Fruit fly (Drosophila melanogaster) whole organism, embryonic: ENCODE data around the gene CG42751.
A peak's percentile ranks its signal among the peaks of the same experiment; 100 is the strongest.

Source experiments
- Aef1 ChIP-seq: fragments of 200-800 bp; sonication (Bioruptor generic); IDR thresholded peaks from 3 replicates; pipeline ENCODE4 v1.3.6; 2022; ENCODE audit warnings: missing biosample characterization, missing genetic modification characterization
- BEAF-32 ChIP-seq: fragments of 200-800 bp; sonication (Bioruptor generic); optimal IDR thresholded peaks from 3 replicates; lab custom pipeline; 2017; ENCODE audit warnings: missing biosample characterization, missing genetic modification characterization, mild to moderate bottlenecking, moderate library complexity, missing genetic modification reagents
- CG10543 ChIP-seq: fragments of 200-800 bp; sonication (Bioruptor generic); optimal IDR thresholded peaks from 3 replicates; lab custom pipeline; 2017; ENCODE audit warnings: missing biosample characterization, mild to moderate bottlenecking, missing genetic modification characterization, moderate library complexity
- CG12236 ChIP-seq: fragments of 200-800 bp; sonication (Bioruptor generic); optimal IDR thresholded peaks from 2 replicates; lab custom pipeline; 2016; ENCODE audit warnings: missing biosample characterization, missing genetic modification characterization
- CG12769 ChIP-seq: fragments of 200-800 bp; sonication (Bioruptor generic); optimal IDR thresholded peaks from 2 replicates; lab custom pipeline; 2019; ENCODE audit warnings: missing biosample characterization, mild to moderate bottlenecking, missing genetic modification characterization, moderate library complexity
- CG15601 ChIP-seq: fragments of 200-800 bp; sonication (Bioruptor generic); optimal IDR thresholded peaks from 3 replicates; lab custom pipeline; 2019; ENCODE audit warnings: missing biosample characterization, mild to moderate bottlenecking, missing genetic modification characterization, moderate library complexity
- CG1602 ChIP-seq: fragments of 200-800 bp; sonication (Bioruptor generic); optimal IDR thresholded peaks from 3 replicates; lab custom pipeline; 2016; ENCODE audit warnings: missing biosample characterization, missing genetic modification characterization
- CG1603 ChIP-seq: fragments of 200-800 bp; sonication (Bioruptor generic); optimal IDR thresholded peaks from 2 replicates; lab custom pipeline; 2019; ENCODE audit warnings: missing biosample characterization, mild to moderate bottlenecking, missing genetic modification characterization, moderate library complexity
- CG18262 ChIP-seq: fragments of 200-800 bp; optimal IDR thresholded peaks from 3 replicates; lab custom pipeline; 2019; ENCODE audit warnings: missing biosample characterization, mild to moderate bottlenecking, missing genetic modification characterization, moderate library complexity
- CG2712 ChIP-seq: fragments of 200-800 bp; optimal IDR thresholded peaks from 3 replicates; lab custom pipeline; 2019; ENCODE audit warnings: missing biosample characterization, mild to moderate bottlenecking, missing genetic modification characterization, moderate library complexity
- CG30403 ChIP-seq: fragments of 200-800 bp; sonication (Bioruptor generic); optimal IDR thresholded peaks from 3 replicates; lab custom pipeline; 2016; ENCODE audit warnings: missing biosample characterization, missing genetic modification characterization
- CG31365 ChIP-seq: fragments of 200-800 bp; sonication (Bioruptor generic); optimal IDR thresholded peaks from 2 replicates; lab custom pipeline; 2018; ENCODE audit warnings: missing biosample characterization, mild to moderate bottlenecking, missing genetic modification characterization
- CG3281 ChIP-seq: fragments of 200-800 bp; sonication (Bioruptor generic); optimal IDR thresholded peaks from 3 replicates; lab custom pipeline; 2017; ENCODE audit warnings: missing biosample characterization, mild to moderate bottlenecking, missing genetic modification characterization
- CG5180 ChIP-seq: fragments of 200-800 bp; sonication (Bioruptor generic); optimal IDR thresholded peaks from 3 replicates; lab custom pipeline; 2017; ENCODE audit warnings: missing biosample characterization, missing genetic modification characterization, mild to moderate bottlenecking, moderate library complexity, missing genetic modification reagents
- CG6689 ChIP-seq: fragments of 200-800 bp; sonication (Bioruptor generic); IDR thresholded peaks from 2 replicates; pipeline ENCODE4 v1.3.6; 2022; ENCODE audit warnings: missing biosample characterization, missing genetic modification characterization
- CG8359 ChIP-seq: fragments of 200-800 bp; sonication (Bioruptor generic); optimal IDR thresholded peaks from 2 replicates; lab custom pipeline; 2017; ENCODE audit warnings: missing biosample characterization, mild to moderate bottlenecking, missing genetic modification characterization, borderline replicate concordance
- Dip2 ChIP-seq: fragments of 200-800 bp; sonication (Bioruptor generic); IDR thresholded peaks from 2 replicates; pipeline ENCODE4 v1.3.6; 2022; ENCODE audit warnings: missing biosample characterization, missing genetic modification characterization
- GATAe ChIP-seq: fragments of 200-800 bp; sonication (Bioruptor generic); conservative IDR thresholded peaks from 2 replicates; pipeline ENCODE4 v1.3.6; 2022; ENCODE audit warnings: missing biosample characterization, missing genetic modification characterization
- H15 ChIP-seq: fragments of 200-800 bp; sonication (Bioruptor generic); IDR thresholded peaks from 3 replicates; pipeline ENCODE4 v1.3.6; 2022; ENCODE audit warnings: missing biosample characterization, missing genetic modification characterization
- HHEX ChIP-seq: fragments of 200-800 bp; sonication (Bioruptor generic); optimal IDR thresholded peaks from 3 replicates; lab custom pipeline; 2017; ENCODE audit warnings: missing biosample characterization, mild to moderate bottlenecking, missing genetic modification characterization, missing genetic modification reagents
- Med ChIP-seq: fragments of 200-800 bp; sonication (Bioruptor generic); peaks from one replicate; lab custom pipeline; 2016; ENCODE audit warnings: missing biosample characterization, missing genetic modification characterization, mild to moderate bottlenecking, inconsistent platforms, moderate library complexity
- Meics ChIP-seq: fragments of 200-800 bp; sonication (Bioruptor generic); optimal IDR thresholded peaks from 2 replicates; lab custom pipeline; 2017; ENCODE audit warnings: missing biosample characterization, mild to moderate bottlenecking, missing genetic modification characterization
- Myb ChIP-seq: fragments of 200-800 bp; sonication (Bioruptor generic); optimal IDR thresholded peaks from 2 replicates; lab custom pipeline; 2016; ENCODE audit warnings: missing biosample characterization, missing genetic modification characterization
- NK7.1 ChIP-seq: fragments of 200-800 bp; sonication (Bioruptor generic); optimal IDR thresholded peaks from 3 replicates; lab custom pipeline; 2016; ENCODE audit warnings: missing biosample characterization, missing genetic modification characterization
- Neu2 ChIP-seq: fragments of 200-800 bp; sonication (Bioruptor generic); optimal IDR thresholded peaks from 3 replicates; lab custom pipeline; 2016; ENCODE audit warnings: missing biosample characterization, missing genetic modification characterization, borderline replicate concordance
- Nf-YB ChIP-seq: fragments of 200-800 bp; sonication (Bioruptor generic); optimal IDR thresholded peaks from 3 replicates; lab custom pipeline; 2019; ENCODE audit warnings: missing biosample characterization, mild to moderate bottlenecking, missing genetic modification characterization, moderate library complexity
- Pdp1 ChIP-seq, 2 experiments: fragments of 200-800 bp; sonication (Bioruptor generic); optimal IDR thresholded peaks; 3 replicates each; lab custom pipeline; 2016; ENCODE audit warnings: missing biosample characterization in 2 of 2, missing genetic modification characterization in 2 of 2, mild to moderate bottlenecking in 1 of 2, moderate library complexity in 1 of 2
- Xrp1 ChIP-seq: fragments of 200-800 bp; sonication (Bioruptor generic); IDR thresholded peaks from 2 replicates; pipeline ENCODE4 v1.3.6; 2022; ENCODE audit warnings: missing biosample characterization, missing genetic modification characterization
- cg ChIP-seq: fragments of 200-800 bp; sonication (Bioruptor generic); optimal IDR thresholded peaks from 3 replicates; lab custom pipeline; 2019; ENCODE audit warnings: missing biosample characterization, mild to moderate bottlenecking, missing genetic modification characterization, moderate library complexity
- chinmo ChIP-seq: fragments of 200-800 bp; sonication (Bioruptor generic); IDR thresholded peaks from 4 replicates; pipeline ENCODE4 v1.3.6; 2022; ENCODE audit warnings: missing biosample characterization, missing genetic modification characterization; ENCODE audit not compliant: partially characterized antibody
- croc ChIP-seq: fragments of 200-800 bp; sonication (Bioruptor generic); conservative IDR thresholded peaks from 3 replicates; pipeline ENCODE4 v1.3.6; 2022; ENCODE audit warnings: missing biosample characterization, missing genetic modification characterization
- ewg ChIP-seq: fragments of 200-800 bp; sonication (Bioruptor generic); optimal IDR thresholded peaks from 3 replicates; lab custom pipeline; 2017; ENCODE audit warnings: mild to moderate bottlenecking, missing biosample characterization, missing genetic modification reagents, missing genetic modification characterization
- exex ChIP-seq: fragments of 200-800 bp; sonication (Bioruptor generic); optimal IDR thresholded peaks from 4 replicates; lab custom pipeline; 2018; ENCODE audit warnings: missing biosample characterization, mild to moderate bottlenecking, missing genetic modification characterization, moderate library complexity
- ftz-f1 ChIP-seq: fragments of 200-800 bp; sonication (Bioruptor generic); optimal IDR thresholded peaks from 2 replicates; lab custom pipeline; 2016; ENCODE audit warnings: missing biosample characterization, missing genetic modification characterization
- grn ChIP-seq: fragments of 200-800 bp; sonication (Bioruptor generic); optimal IDR thresholded peaks from 3 replicates; lab custom pipeline; 2017; ENCODE audit warnings: missing biosample characterization, missing genetic modification characterization
- jumu ChIP-seq: fragments of 200-800 bp; sonication (Bioruptor generic); optimal IDR thresholded peaks from 3 replicates; lab custom pipeline; 2016; ENCODE audit warnings: missing biosample characterization, missing genetic modification characterization
- lab ChIP-seq: fragments of 200-800 bp; sonication (Bioruptor generic); optimal IDR thresholded peaks from 3 replicates; lab custom pipeline; 2017; ENCODE audit warnings: missing biosample characterization, missing genetic modification characterization, mild to moderate bottlenecking, moderate library complexity, missing genetic modification reagents
- lmd ChIP-seq: fragments of 200-800 bp; sonication (Bioruptor generic); IDR thresholded peaks from 2 replicates; pipeline ENCODE4 v1.3.6; 2022; ENCODE audit warnings: missing biosample characterization, missing genetic modification characterization
- odd ChIP-seq: fragments of 200-800 bp; sonication (Bioruptor generic); optimal IDR thresholded peaks from 2 replicates; lab custom pipeline; 2017; ENCODE audit warnings: missing biosample characterization, mild to moderate bottlenecking, missing genetic modification characterization
- pan ChIP-seq, 4 experiments: fragments of >200 bp in 3 of 4; fragments of 200-800 bp in 1 of 4; sonication (Bioruptor generic) in 1 of 4; optimal IDR thresholded peaks in 3 of 4; IDR thresholded peaks in 1 of 4; 2 replicates each; pipeline versions ENCODE4 v1.3.6 to Lab custom; 2017 to 2022; ENCODE audit warnings: missing biosample characterization in 2 of 4, missing genetic modification characterization in 2 of 4, mixed read lengths in 1 of 4
- peb ChIP-seq: fragments of 200-800 bp; sonication (Bioruptor generic); IDR thresholded peaks from 2 replicates; pipeline ENCODE4 v1.3.6; 2022; ENCODE audit warnings: missing biosample characterization, missing genetic modification characterization
- scrt ChIP-seq: fragments of 200-800 bp; sonication (Bioruptor generic); optimal IDR thresholded peaks from 2 replicates; lab custom pipeline; 2018; ENCODE audit warnings: missing biosample characterization, mild to moderate bottlenecking, missing genetic modification characterization, moderate library complexity
- tio ChIP-seq: fragments of 200-800 bp; sonication (Bioruptor generic); optimal IDR thresholded peaks from 2 replicates; lab custom pipeline; 2017; ENCODE audit warnings: missing biosample characterization, missing genetic modification characterization, inconsistent platforms
- tup ChIP-seq: fragments of 200-800 bp; sonication (Bioruptor generic); optimal IDR thresholded peaks from 2 replicates; lab custom pipeline; 2016; ENCODE audit warnings: missing biosample characterization, mild to moderate bottlenecking, missing genetic modification characterization, moderate library complexity
- wdn ChIP-seq: fragments of 200-800 bp; sonication (Bioruptor generic); IDR thresholded peaks from 2 replicates; pipeline ENCODE4 v1.3.6; 2022; ENCODE audit warnings: missing biosample characterization, missing genetic modification characterization

CG42751 gene

dm6 chr2L:11842291-11843187 lies 10.7 kb upstream of the CG42751 start, which contains the start of the genes CG44008, CG14933, CG46426 and CG42486 (continued):
- TF ChIP-seq exex (tag; lab: Kevin White, UChicago) (peak; percentile 61), odd (GFP tag; lab: Kevin White, UChicago) (no peak), cg (no peak), CG1602 (no peak), chinmo (peak; percentile 24; the same call in 1 of the 4 replicates), croc (no peak), jumu (GFP tag; lab: Kevin White, UChicago) (no peak), lmd (GFP tag; lab: Robert Waterston, UW) (no peak), Pdp1 (GFP tag; optimal IDR thresholded peaks at IDR 0.05; lab: Kevin White, UChicago) (no peak), CG15601 (tag; lab: Kevin White, UChicago) (peak; percentile 41), Nf-YB (GFP tag; lab: Kevin White, UChicago) (peak; percentile 79), tup (no peak), CG12236 (GFP tag; lab: Kevin White, UChicago) (no peak), grn (peak; percentile 49), GATAe (GFP tag; lab: Robert Waterston, UW) (0 out of 2 replicates have a peak, but pooled peaks have one; percentile 25), CG10543 (GFP tag; lab: Kevin White, UChicago) (peak; percentile 8), ewg (GFP tag; lab: Kevin White, UChicago) (no peak)

- TF ChIP-seq pan (optimal IDR thresholded peaks at IDR 0.05; lab: Kevin White, UChicago) = no peak
- TF ChIP-seq pan (GFP tag; optimal IDR thresholded peaks at IDR 0.05 in 1 of 2, IDR thresholded peaks at IDR 0.05 in 1 of 2) = no peak
- no peak for TF ChIP-seq CG18262 (tag; lab: Kevin White, UChicago)
- no peak for TF ChIP-seq CG6689 (GFP tag; lab: Robert Waterston, UW)
- no peak for TF ChIP-seq CG12769 (tag; lab: Kevin White, UChicago)
- TF ChIP-seq CG30403 = no peak
- no peak for TF ChIP-seq Xrp1 (GFP tag; lab: Robert Waterston, UW)
- peak; percentile 12 for TF ChIP-seq Med (GFP tag; lab: Kevin White, UChicago)
- TF ChIP-seq lab (GFP tag; lab: Kevin White, UChicago) = peak; percentile 60
- no peak for TF ChIP-seq CG8359 (GFP tag; lab: Kevin White, UChicago)
- TF ChIP-seq ftz-f1 (GFP tag; lab: Kevin White, UChicago) = no peak
- TF ChIP-seq CG2712 (tag; lab: Kevin White, UChicago) = no peak
- TF ChIP-seq Meics (GFP tag; lab: Kevin White, UChicago) = peak; percentile 40
- TF ChIP-seq Neu2 (GFP tag; lab: Kevin White, UChicago) = no peak
- no peak for TF ChIP-seq tio (GFP tag; lab: Kevin White, UChicago)
Observed at dm6 chr2L:11844278-11844677, 9.0 kb upstream of the CG42751 start.

- no peak for TF ChIP-seq HHEX (GFP tag; lab: Kevin White, UChicago)
- no peak for TF ChIP-seq CG5180 (GFP tag; lab: Kevin White, UChicago)
- no peak for TF ChIP-seq NK7.1 (GFP tag; lab: Kevin White, UChicago)
- TF ChIP-seq wdn (GFP tag; lab: Robert Waterston, UW) = no peak
- no peak for TF ChIP-seq Dip2
- peak; percentile 20 for TF ChIP-seq CG3281 (GFP tag; lab: Kevin White, UChicago)
- TF ChIP-seq H15 = no peak
- peak; percentile 87 for TF ChIP-seq Meics (GFP tag; lab: Kevin White, UChicago)
- no peak for TF ChIP-seq CG1603 (tag; lab: Kevin White, UChicago)
- TF ChIP-seq croc = no peak
- TF ChIP-seq peb = no peak
- TF ChIP-seq CG31365 (tag; lab: Kevin White, UChicago) = no peak
- no peak for TF ChIP-seq scrt
- no peak for TF ChIP-seq Aef1 (GFP tag; lab: Robert Waterston, UW)
- TF ChIP-seq BEAF-32 (GFP tag; lab: Kevin White, UChicago) = no peak
- TF ChIP-seq Myb (GFP tag; lab: Kevin White, UChicago) = no peak
Observed at dm6 chr2L:11845159-11845788, 8.0 kb upstream of the CG42751 start.
